Fruit fly (Drosophila melanogaster) whole organism, embryonic: ENCODE measurements around the gene Bap111.

Experiments
- Atf-2 ChIP-seq: fragments of 200-800 bp; sonication (Bioruptor generic); optimal IDR thresholded peaks from 2 replicates; lab custom pipeline; 2016; ENCODE audit warnings: missing biosample characterization, missing genetic modification characterization
- CG10462 ChIP-seq: fragments of 200-800 bp; sonication (Bioruptor generic); optimal IDR thresholded peaks from 2 replicates; lab custom pipeline; 2016; ENCODE audit warnings: missing biosample characterization, missing genetic modification characterization
- CG10959 ChIP-seq: fragments of 200-800 bp; sonication (Bioruptor generic); IDR thresholded peaks from 2 replicates; pipeline ENCODE4 v1.3.6; 2022; ENCODE audit warnings: missing biosample characterization, missing genetic modification characterization
- CG11093 ChIP-seq: fragments of 200-800 bp; sonication (Bioruptor generic); IDR thresholded peaks from 3 replicates; pipeline ENCODE4 v1.3.6; 2022; ENCODE audit warnings: missing biosample characterization, missing genetic modification characterization
- CG11504 ChIP-seq: fragments of 200-800 bp; sonication (Bioruptor generic); optimal IDR thresholded peaks from 3 replicates; lab custom pipeline; 2019; ENCODE audit warnings: missing biosample characterization, mild to moderate bottlenecking, missing genetic modification characterization, moderate library complexity
- CG12071 ChIP-seq: fragments of 200-800 bp; sonication (Bioruptor generic); optimal IDR thresholded peaks from 3 replicates; lab custom pipeline; 2018; ENCODE audit warnings: missing biosample characterization, mild to moderate bottlenecking, missing genetic modification characterization
- CG12769 ChIP-seq: fragments of 200-800 bp; sonication (Bioruptor generic); optimal IDR thresholded peaks from 2 replicates; lab custom pipeline; 2019; ENCODE audit warnings: missing biosample characterization, mild to moderate bottlenecking, missing genetic modification characterization, moderate library complexity
- CG13894 ChIP-seq: fragments of 200-800 bp; sonication (Bioruptor generic); optimal IDR thresholded peaks from 3 replicates; lab custom pipeline; 2018; ENCODE audit warnings: missing biosample characterization, mild to moderate bottlenecking, missing genetic modification characterization, moderate library complexity
- CG14050 ChIP-seq: fragments of 200-800 bp; sonication (Bioruptor generic); IDR thresholded peaks from 3 replicates; pipeline ENCODE4 v1.3.6; 2022; ENCODE audit warnings: missing biosample characterization, missing genetic modification characterization
- CG15073 ChIP-seq: fragments of 200-800 bp; sonication (Bioruptor generic); optimal IDR thresholded peaks from 2 replicates; lab custom pipeline; 2016; ENCODE audit warnings: missing biosample characterization, missing genetic modification characterization
- CG15696 ChIP-seq: fragments of 200-800 bp; sonication (Bioruptor generic); optimal IDR thresholded peaks from 2 replicates; lab custom pipeline; 2019; ENCODE audit warnings: missing biosample characterization, mild to moderate bottlenecking, missing genetic modification characterization, moderate library complexity
- CG32767 ChIP-seq: fragments of 200-800 bp; sonication (Bioruptor generic); IDR thresholded peaks from 2 replicates; pipeline ENCODE4 v1.3.6; 2022; ENCODE audit warnings: missing biosample characterization, missing genetic modification characterization
- CG3407 ChIP-seq: fragments of 200-800 bp; sonication (Bioruptor generic); optimal IDR thresholded peaks from 2 replicates; lab custom pipeline; 2018; ENCODE audit warnings: missing biosample characterization, mild to moderate bottlenecking, missing genetic modification characterization
- CG34224 ChIP-seq: fragments of 200-800 bp; sonication (Bioruptor generic); IDR thresholded peaks from 3 replicates; pipeline ENCODE4 v1.3.6; 2022; ENCODE audit warnings: missing biosample characterization, missing genetic modification characterization; ENCODE audit not compliant: partially characterized antibody
- CG4854 ChIP-seq: fragments of 200-800 bp; sonication (Bioruptor generic); optimal IDR thresholded peaks from 2 replicates; lab custom pipeline; 2016; ENCODE audit warnings: missing biosample characterization, missing genetic modification characterization, inconsistent platforms
- CG6765 ChIP-seq: fragments of 200-800 bp; sonication (Bioruptor generic); optimal IDR thresholded peaks from 3 replicates; lab custom pipeline; 2017; ENCODE audit warnings: missing biosample characterization, mild to moderate bottlenecking, missing genetic modification characterization
- CG8924 ChIP-seq: fragments of 200-800 bp; optimal IDR thresholded peaks from 3 replicates; lab custom pipeline; 2019; ENCODE audit warnings: missing biosample characterization, mild to moderate bottlenecking, missing genetic modification characterization, moderate library complexity
- Elba2 ChIP-seq: fragments of 200-800 bp; sonication (Bioruptor generic); optimal IDR thresholded peaks from 3 replicates; lab custom pipeline; 2016; ENCODE audit warnings: missing biosample characterization, missing genetic modification characterization
- HmgZ ChIP-seq: fragments of 200-800 bp; sonication (Bioruptor generic); optimal IDR thresholded peaks from 2 replicates; lab custom pipeline; 2018; ENCODE audit warnings: missing biosample characterization, mild to moderate bottlenecking, missing genetic modification characterization
- Lim3 ChIP-seq: fragments of 200-800 bp; sonication (Bioruptor generic); IDR thresholded peaks from 2 replicates; pipeline ENCODE4 v1.3.6; 2022; ENCODE audit warnings: missing biosample characterization, missing genetic modification characterization
- NfI ChIP-seq: fragments of 200-800 bp; sonication (Bioruptor generic); optimal IDR thresholded peaks from 3 replicates; lab custom pipeline; 2018; ENCODE audit warnings: missing biosample characterization, mild to moderate bottlenecking, missing genetic modification characterization, moderate library complexity
- Oaz ChIP-seq: fragments of 200-800 bp; sonication (Bioruptor generic); IDR thresholded peaks from 2 replicates; pipeline ENCODE4 v1.3.6; 2022; ENCODE audit warnings: missing biosample characterization, missing genetic modification characterization
- Pdp1 ChIP-seq, 2 experiments: fragments of 200-800 bp; sonication (Bioruptor generic); optimal IDR thresholded peaks; 3 replicates each; lab custom pipeline; 2016; ENCODE audit warnings: missing biosample characterization in 2 of 2, missing genetic modification characterization in 2 of 2, mild to moderate bottlenecking in 1 of 2, moderate library complexity in 1 of 2
- Trl ChIP-seq, 3 experiments: fragments of >200 bp in 2 of 3; fragments of 200-800 bp in 1 of 3; sonication (Bioruptor generic) in 1 of 3; optimal IDR thresholded peaks; 2 replicates in 1 of 3; 3 replicates in 2 of 3; lab custom pipeline; 2016 to 2017; ENCODE audit warnings: missing biosample characterization in 1 of 3, missing genetic modification characterization in 1 of 3
- Xrp1 ChIP-seq: fragments of 200-800 bp; sonication (Bioruptor generic); IDR thresholded peaks from 2 replicates; pipeline ENCODE4 v1.3.6; 2022; ENCODE audit warnings: missing biosample characterization, missing genetic modification characterization
- amos ChIP-seq: fragments of 200-800 bp; sonication (Bioruptor generic); IDR thresholded peaks from 2 replicates; pipeline ENCODE4 v1.3.6; 2022; ENCODE audit warnings: missing biosample characterization, missing genetic modification characterization; ENCODE audit not compliant: partially characterized antibody
- btn ChIP-seq: fragments of 200-800 bp; sonication (Bioruptor generic); optimal IDR thresholded peaks from 2 replicates; lab custom pipeline; 2016; ENCODE audit warnings: missing biosample characterization, missing genetic modification characterization
- cg ChIP-seq: fragments of 200-800 bp; sonication (Bioruptor generic); optimal IDR thresholded peaks from 3 replicates; lab custom pipeline; 2019; ENCODE audit warnings: missing biosample characterization, mild to moderate bottlenecking, missing genetic modification characterization, moderate library complexity
- chinmo ChIP-seq: fragments of 200-800 bp; sonication (Bioruptor generic); IDR thresholded peaks from 4 replicates; pipeline ENCODE4 v1.3.6; 2022; ENCODE audit warnings: missing biosample characterization, missing genetic modification characterization; ENCODE audit not compliant: partially characterized antibody
- corto ChIP-seq: fragments of 200-800 bp; sonication (Bioruptor generic); optimal IDR thresholded peaks from 2 replicates; lab custom pipeline; 2016; ENCODE audit warnings: missing biosample characterization, mild to moderate bottlenecking, missing genetic modification characterization, moderate library complexity
- emc ChIP-seq: fragments of 200-800 bp; sonication (Bioruptor generic); optimal IDR thresholded peaks from 2 replicates; lab custom pipeline; 2016; ENCODE audit warnings: missing biosample characterization, missing genetic modification characterization
- gro ChIP-seq: fragments of 200-800 bp; sonication (Bioruptor generic); optimal IDR thresholded peaks from 2 replicates; lab custom pipeline; 2016; ENCODE audit warnings: missing biosample characterization, missing genetic modification characterization
- gsb-n ChIP-seq: fragments of 200-800 bp; sonication (Bioruptor generic); optimal IDR thresholded peaks from 3 replicates; lab custom pipeline; 2018; ENCODE audit warnings: missing biosample characterization, mild to moderate bottlenecking, missing genetic modification characterization
- gt ChIP-seq: fragments of 200-800 bp; sonication (Bioruptor generic); IDR thresholded peaks from 2 replicates; pipeline ENCODE4 v1.3.6; 2022; ENCODE audit warnings: missing biosample characterization, missing genetic modification characterization
- insv ChIP-seq, 2 experiments: fragments of 200-800 bp; sonication (Bioruptor generic); optimal IDR thresholded peaks; 3 replicates each; lab custom pipeline; 2016 to 2018; ENCODE audit warnings: missing biosample characterization in 2 of 2, missing genetic modification characterization in 2 of 2
- lmd ChIP-seq: fragments of 200-800 bp; sonication (Bioruptor generic); IDR thresholded peaks from 2 replicates; pipeline ENCODE4 v1.3.6; 2022; ENCODE audit warnings: missing biosample characterization, missing genetic modification characterization
- nau ChIP-seq: fragments of 200-800 bp; sonication (Bioruptor generic); optimal IDR thresholded peaks from 3 replicates; lab custom pipeline; 2017; ENCODE audit warnings: missing biosample characterization, mild to moderate bottlenecking, missing genetic modification characterization, missing genetic modification reagents
- otp ChIP-seq: fragments of 200-800 bp; sonication (Bioruptor generic); IDR thresholded peaks from 3 replicates; pipeline ENCODE4, ENCODE4 v1.3.6; 2022; ENCODE audit warnings: missing biosample characterization, missing genetic modification characterization
- phol ChIP-seq: fragments of 200-800 bp; sonication (Bioruptor generic); optimal IDR thresholded peaks from 3 replicates; lab custom pipeline; 2018; ENCODE audit warnings: missing biosample characterization, mild to moderate bottlenecking, missing genetic modification characterization, moderate library complexity
- sd ChIP-seq: fragments of 200-800 bp; sonication (Bioruptor generic); optimal IDR thresholded peaks from 3 replicates; lab custom pipeline; 2018; ENCODE audit warnings: missing biosample characterization, mild to moderate bottlenecking, missing genetic modification characterization, moderate library complexity
- sens ChIP-seq: fragments of 200-800 bp; sonication (Bioruptor generic); peaks from one replicate; lab custom pipeline; 2016; ENCODE audit warnings: missing biosample characterization, missing genetic modification characterization
- slou ChIP-seq: fragments of 200-800 bp; sonication (Bioruptor generic); optimal IDR thresholded peaks from 3 replicates; lab custom pipeline; 2016; ENCODE audit warnings: missing biosample characterization, missing genetic modification characterization
- tio ChIP-seq: fragments of 200-800 bp; sonication (Bioruptor generic); optimal IDR thresholded peaks from 2 replicates; lab custom pipeline; 2017; ENCODE audit warnings: missing biosample characterization, missing genetic modification characterization, inconsistent platforms
- vvl ChIP-seq: fragments of 200-800 bp; sonication (Bioruptor generic); IDR thresholded peaks from 2 replicates; pipeline ENCODE4 v1.3.6; 2022; ENCODE audit warnings: missing biosample characterization, missing genetic modification characterization
- zen ChIP-seq: fragments of 200-800 bp; sonication (Bioruptor generic); optimal IDR thresholded peaks from 3 replicates; lab custom pipeline; 2018; ENCODE audit warnings: missing biosample characterization, mild to moderate bottlenecking, missing genetic modification characterization, moderate library complexity

The Bap111 gene

dm6 chrX:9109072-9109844 lies 39.9 kb upstream of the Bap111 start (continued):
- TF ChIP-seq sd (tag; lab: Kevin White, UChicago), result no peak
- TF ChIP-seq slou (GFP tag; lab: Kevin White, UChicago), result no peak
- no peak for TF ChIP-seq CG10959
- peak; percentile 44 for TF ChIP-seq lmd (GFP tag; lab: Robert Waterston, UW)
- no peak for TF ChIP-seq CG15073 (GFP tag; lab: Kevin White, UChicago)
- peak; percentile 78 for TF ChIP-seq tio
- no peak for TF ChIP-seq Lim3 (GFP tag; lab: Robert Waterston, UW)
- TF ChIP-seq NfI (GFP tag; lab: Kevin White, UChicago), result peak; percentile 45
- no peak for TF ChIP-seq CG6765 (GFP tag; lab: Kevin White, UChicago)
- TF ChIP-seq CG14050 (GFP tag; lab: Robert Waterston, UW), result no peak
- peak; percentile 56 for TF ChIP-seq gro
- TF ChIP-seq otp, result 0 out of 3 replicates have a peak, but pooled peaks have one; percentile 28
- no peak for TF ChIP-seq Oaz (GFP tag; lab: Robert Waterston, UW)
- TF ChIP-seq, all 482 proteins: peak for 247

dm6 chrX:9110155-9110909 lies 38.8 kb upstream of the Bap111 start:
- TF ChIP-seq cg (GFP tag; lab: Kevin White, UChicago) (peak; percentile 75), CG15696 (tag; lab: Kevin White, UChicago) (no peak), Atf-2 (GFP tag; lab: Kevin White, UChicago) (no peak), insv (GFP tag; optimal IDR thresholded peaks at IDR 0.05; lab: Kevin White, UChicago) (peak in 1 of 2 experiments; percentile 86), CG11093 (GFP tag; lab: Robert Waterston, UW) (no peak), sens (peak; percentile 53), vvl (GFP tag; lab: Robert Waterston, UW) (0 out of 2 replicates have a peak, but pooled peaks have one; percentile 12), emc (GFP tag; lab: Kevin White, UChicago) (no peak), nau (GFP tag; lab: Kevin White, UChicago) (no peak), CG10462 (no peak), Pdp1 (GFP tag; optimal IDR thresholded peaks at IDR 0.05; lab: Kevin White, UChicago) (peak in 1 of 2 experiments; percentile 10), CG12071 (GFP tag; lab: Kevin White, UChicago) (no peak), CG34224 (GFP tag; lab: Robert Waterston, UW) (0 out of 3 replicates have a peak, but pooled peaks have one; percentile 10), Trl (optimal IDR thresholded peaks at IDR 0.05; lab: Kevin White, UChicago) (peak; percentile 41 to 61), Trl (GFP tag; optimal IDR thresholded peaks at IDR 0.05; lab: Kevin White, UChicago) (no peak), gsb-n (tag; lab: Kevin White, UChicago) (no peak), CG12769 (tag; lab: Kevin White, UChicago) (no peak), amos (GFP tag; lab: Robert Waterston, UW) (no peak), CG8924 (peak; percentile 22)

DNA sequence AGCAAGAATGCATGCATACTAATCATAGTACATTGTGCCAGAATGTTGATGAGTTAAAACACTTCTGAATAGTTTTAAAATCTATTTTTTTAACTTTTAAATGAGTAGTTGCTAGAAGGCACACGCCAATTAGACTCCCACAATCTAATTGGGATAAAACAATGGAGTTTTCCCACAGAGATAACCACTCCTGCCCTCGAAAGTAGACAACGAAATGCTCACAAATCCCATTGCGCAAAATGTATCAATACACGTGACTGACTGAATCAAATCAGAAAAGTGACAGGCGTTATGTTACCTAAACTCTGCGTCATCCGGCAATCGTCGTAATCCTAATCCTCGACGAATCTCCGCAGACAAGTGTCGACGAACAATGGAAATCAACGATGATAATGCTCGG lies 31.3 kb upstream of the Bap111 start:
- TF ChIP-seq gt, result no peak
- TF ChIP-seq Elba2 (GFP tag; lab: Kevin White, UChicago), result peak; percentile 30
- peak; percentile 61 for TF ChIP-seq sens
- no peak for TF ChIP-seq CG4854 (GFP tag; lab: Kevin White, UChicago)
- TF ChIP-seq HmgZ, result no peak
- no peak for TF ChIP-seq CG32767 (GFP tag; lab: Robert Waterston, UW)
- no peak for TF ChIP-seq chinmo (GFP tag; lab: Robert Waterston, UW)
- TF ChIP-seq amos (GFP tag; lab: Robert Waterston, UW), result no peak
- no peak for TF ChIP-seq Xrp1 (GFP tag; lab: Robert Waterston, UW)
- TF ChIP-seq CG11504, result no peak
- TF ChIP-seq phol, result no peak
- no peak for TF ChIP-seq CG3407 (GFP tag; lab: Kevin White, UChicago)
- TF ChIP-seq corto (GFP tag; lab: Kevin White, UChicago), result no peak
- TF ChIP-seq zen, result peak; percentile 4
- no peak for TF ChIP-seq btn (GFP tag; lab: Kevin White, UChicago)
- peak; percentile 50 for TF ChIP-seq CG13894 (tag; lab: Kevin White, UChicago)
